Worm (Caenorhabditis elegans) whole organism, young adult: ENCODE data around the gene Y32G9A.5.

Experiments
- B0035.1 ChIP-seq: sonication (generic microtip); optimal IDR thresholded peaks from 2 replicates; lab custom pipeline; 2016; ENCODE audit warnings: missing genetic modification characterization, mild to moderate bottlenecking, missing compliant biosample characterization, missing genotype, missing genetic modification reagents
- B0336.3 ChIP-seq: fragments of 200-800 bp; sonication (Bioruptor generic); IDR thresholded peaks from 2 replicates; pipeline ENCODE4 v1.3.6; 2022; ENCODE audit warnings: missing genetic modification characterization, missing compliant biosample characterization
- D2030.7 ChIP-seq: fragments of 200-800 bp; sonication (Bioruptor generic); IDR thresholded peaks from 2 replicates; pipeline ENCODE4 v1.3.6; 2022; ENCODE audit warnings: missing genetic modification reagents, missing genetic modification characterization, missing compliant biosample characterization
- F22D6.2 ChIP-seq: sonication (generic microtip); optimal IDR thresholded peaks from 2 replicates; lab custom pipeline; 2016; ENCODE audit warnings: mild to moderate bottlenecking, missing genetic modification characterization, missing compliant biosample characterization
- F33H1.4 ChIP-seq: fragments of 200-800 bp; sonication (Bioruptor generic); IDR thresholded peaks from 2 replicates; pipeline ENCODE4 v1.3.6; 2022; ENCODE audit warnings: missing genetic modification reagents, missing genetic modification characterization, missing compliant biosample characterization
- F55B11.4 ChIP-seq: sonication (generic microtip); optimal IDR thresholded peaks from 2 replicates; lab custom pipeline; 2016; ENCODE audit warnings: missing compliant biosample characterization, missing genetic modification characterization, borderline replicate concordance; ENCODE audit not compliant: insufficient read depth
- K12H6.12 ChIP-seq: fragments of 200-800 bp; sonication (Bioruptor generic); optimal IDR thresholded peaks from 2 replicates; lab custom pipeline; 2018; ENCODE audit warnings: mild to moderate bottlenecking, missing genetic modification characterization, missing compliant biosample characterization
- akir-1 ChIP-seq: fragments of 200-800 bp; sonication (Bioruptor generic); optimal IDR thresholded peaks from 2 replicates; lab custom pipeline; 2018; ENCODE audit warnings: mild to moderate bottlenecking, missing genetic modification characterization, moderate library complexity, missing compliant biosample characterization
- athp-1 ChIP-seq: sonication (generic microtip); optimal IDR thresholded peaks from 2 replicates; lab custom pipeline; 2017; ENCODE audit warnings: mild to moderate bottlenecking, missing genetic modification characterization, missing compliant biosample characterization
- attf-3 ChIP-seq: fragments of 200-800 bp; sonication (Bioruptor generic); conservative IDR thresholded peaks from 2 replicates; pipeline ENCODE4 v1.3.6; 2022; ENCODE audit warnings: missing genetic modification reagents, missing genetic modification characterization, missing compliant biosample characterization
- ccch-3 ChIP-seq: fragments of 200-800 bp; sonication (Bioruptor generic); optimal IDR thresholded peaks from 2 replicates; lab custom pipeline; 2018; ENCODE audit warnings: mild to moderate bottlenecking, missing genetic modification characterization, missing compliant biosample characterization
- cebp-2 ChIP-seq: fragments of 200-800 bp; sonication (Bioruptor generic); IDR thresholded peaks from 2 replicates; pipeline ENCODE4 v1.3.6; 2022; ENCODE audit warnings: missing genetic modification characterization, missing compliant biosample characterization
- ceh-100 ChIP-seq: fragments of 200-800 bp; sonication (Bioruptor generic); IDR thresholded peaks from 2 replicates; pipeline ENCODE4 v1.3.6; 2022; ENCODE audit warnings: missing genetic modification reagents, missing genetic modification characterization, missing compliant biosample characterization
- ceh-91 ChIP-seq: fragments of 200-800 bp; sonication (Bioruptor generic); IDR thresholded peaks from 2 replicates; pipeline ENCODE4 v1.3.6; 2022; ENCODE audit warnings: missing genetic modification reagents, missing genetic modification characterization, missing compliant biosample characterization
- dox-1 ChIP-seq: fragments of 200-800 bp; sonication (Bioruptor generic); IDR thresholded peaks from 2 replicates; pipeline ENCODE4 v1.3.6; 2022; ENCODE audit warnings: missing genetic modification reagents, missing genetic modification characterization, missing compliant biosample characterization
- efl-1 ChIP-seq: fragments of 150-350 bp; optimal IDR thresholded peaks from 2 replicates; lab custom pipeline; 2014; ENCODE audit warnings: missing biosample characterization, missing genetic modification reagents, missing genetic modification characterization
- egrh-3 ChIP-seq: fragments of 200-800 bp; sonication (Bioruptor generic); IDR thresholded peaks from 2 replicates; pipeline ENCODE4 v1.3.6; 2022; ENCODE audit warnings: missing genetic modification reagents, missing genetic modification characterization, missing compliant biosample characterization
- him-1 ChIP-seq: sonication (generic microtip); optimal IDR thresholded peaks from 2 replicates; lab custom pipeline; 2016; ENCODE audit warnings: missing genotype, missing genetic modification reagents, missing genetic modification characterization, missing compliant biosample characterization
- hlh-12 ChIP-seq: sonication (generic microtip); optimal IDR thresholded peaks from 2 replicates; lab custom pipeline; 2016; ENCODE audit warnings: missing genetic modification characterization, missing compliant biosample characterization
- hlh-26 ChIP-seq: fragments of 200-800 bp; sonication (Bioruptor generic); conservative IDR thresholded peaks from 2 replicates; pipeline ENCODE4 v1.3.6; 2022; ENCODE audit warnings: missing genetic modification reagents, missing genetic modification characterization, missing compliant biosample characterization
- hmg-1.2 ChIP-seq: fragments of 200-800 bp; sonication (Bioruptor generic); IDR thresholded peaks from 2 replicates; pipeline ENCODE4 v1.3.6; 2022; ENCODE audit warnings: missing genetic modification reagents, missing genetic modification characterization, missing compliant biosample characterization
- let-607 ChIP-seq, 2 experiments: fragments of 200-800 bp in 1 of 2; sonication (Bioruptor generic) in 1 of 2; sonication (generic microtip) in 1 of 2; optimal IDR thresholded peaks; 2 replicates each; lab custom pipeline; 2016 to 2018; ENCODE audit warnings: mild to moderate bottlenecking in 2 of 2, missing compliant biosample characterization in 2 of 2, missing genetic modification characterization in 2 of 2, moderate library complexity in 2 of 2, missing genotype in 1 of 2
- lin-54 ChIP-seq: fragments of 200-800 bp; sonication (Bioruptor generic); optimal IDR thresholded peaks from 2 replicates; lab custom pipeline; 2018; ENCODE audit warnings: mild to moderate bottlenecking, missing genetic modification characterization, missing compliant biosample characterization
- lir-1 ChIP-seq: fragments of 200-800 bp; sonication (Bioruptor generic); conservative IDR thresholded peaks from 2 replicates; pipeline ENCODE4 v1.3.6; 2022; ENCODE audit warnings: missing genetic modification reagents, missing genetic modification characterization, missing compliant biosample characterization
- lsl-1 ChIP-seq: fragments of 200-800 bp; sonication (Bioruptor generic); optimal IDR thresholded peaks from 2 replicates; lab custom pipeline; 2018; ENCODE audit warnings: mild to moderate bottlenecking, missing genetic modification characterization, moderate library complexity, missing compliant biosample characterization
- madf-6 ChIP-seq: fragments of 200-800 bp; sonication (Bioruptor generic); IDR thresholded peaks from 2 replicates; pipeline ENCODE4 v1.3.6; 2022; ENCODE audit warnings: missing genetic modification reagents, missing genetic modification characterization, missing compliant biosample characterization
- madf-8 ChIP-seq: fragments of 200-800 bp; sonication (Bioruptor generic); conservative IDR thresholded peaks from 2 replicates; pipeline ENCODE4 v1.3.6; 2022; ENCODE audit warnings: missing genetic modification reagents, missing genetic modification characterization, missing compliant biosample characterization
- mcd-1 ChIP-seq: fragments of 200-800 bp; sonication (Bioruptor generic); IDR thresholded peaks from 2 replicates; pipeline ENCODE4 v1.3.6; 2022; ENCODE audit warnings: missing genetic modification reagents, missing genetic modification characterization, missing compliant biosample characterization
- mxl-1 ChIP-seq: sonication (generic microtip); optimal IDR thresholded peaks from 2 replicates; lab custom pipeline; 2016; ENCODE audit warnings: missing genetic modification characterization, missing compliant biosample characterization
- nhr-80 ChIP-seq: sonication (generic microtip); optimal IDR thresholded peaks from 2 replicates; lab custom pipeline; 2016; ENCODE audit warnings: missing genetic modification characterization, missing compliant biosample characterization
- pbrm-1 ChIP-seq: fragments of 200-800 bp; sonication (Bioruptor generic); IDR thresholded peaks from 2 replicates; pipeline ENCODE4 v1.3.6; 2022; ENCODE audit warnings: missing genetic modification reagents, missing genetic modification characterization, missing compliant biosample characterization
- rpc-1 ChIP-seq, 2 experiments: fragments of 150-350 bp in 1 of 2; sonication (generic microtip) in 1 of 2; optimal IDR thresholded peaks; 2 replicates each; lab custom pipeline; 2014 to 2018; ENCODE audit warnings: missing biosample characterization in 1 of 2, missing genetic modification characterization in 1 of 2, missing genetic modification reagents in 1 of 2, missing genotype in 1 of 2
- tlf-1 ChIP-seq: fragments of 200-800 bp; sonication (Bioruptor generic); optimal IDR thresholded peaks from 2 replicates; lab custom pipeline; 2018; ENCODE audit warnings: mild to moderate bottlenecking, missing genetic modification characterization, missing compliant biosample characterization
- xnd-1 ChIP-seq: sonication (generic microtip); optimal IDR thresholded peaks from 2 replicates; lab custom pipeline; 2016; ENCODE audit warnings: missing genotype, missing genetic modification reagents, missing genetic modification characterization, missing compliant biosample characterization
- ztf-18 ChIP-seq: sonication (generic microtip); optimal IDR thresholded peaks from 2 replicates; lab custom pipeline; 2016; ENCODE audit warnings: missing genotype, mild to moderate bottlenecking, missing genetic modification characterization, missing compliant biosample characterization
- ztf-6 ChIP-seq: fragments of 200-800 bp; sonication (Bioruptor generic); IDR thresholded peaks from 2 replicates; pipeline ENCODE4 v1.3.6; 2022; ENCODE audit warnings: missing genetic modification reagents, missing genetic modification characterization, missing compliant biosample characterization

The Y32G9A.5 gene

ce11 chrV:1918030-1918559, 10.6 kb downstream of the Y32G9A.5 start, which contains the start of gene Y32G9A.2:
Gene Y32G9A.2, plus strand, starts transcription at chrV:1918509.
- no peak for TF ChIP-seq F22D6.2
- peak; percentile 66 for TF ChIP-seq xnd-1 (tag; lab: Kevin White, UChicago)
- no peak for TF ChIP-seq B0035.1 (tag; lab: Kevin White, UChicago)
- no peak for TF ChIP-seq ceh-100 (GFP tag; lab: Robert Waterston, UW)
- peak; percentile 23 for TF ChIP-seq ztf-18
- peak; percentile 50 for TF ChIP-seq him-1 (tag; lab: Kevin White, UChicago)
- no peak for TF ChIP-seq hlh-12
- peak; percentile 32 for TF ChIP-seq efl-1 (GFP tag; lab: Kevin White, UChicago)
- TF ChIP-seq ceh-91, result peak; percentile 46; the same call in 1 of the 2 replicates
- TF ChIP-seq egrh-3, result no peak
- no peak for TF ChIP-seq lin-54 (GFP tag; lab: Kevin White, UChicago)
- TF ChIP-seq F33H1.4 (GFP tag; lab: Robert Waterston, UW), result peak; percentile 76
- TF ChIP-seq lir-1 (GFP tag; lab: Robert Waterston, UW), result no peak
- TF ChIP-seq F55B11.4, result no peak
- peak; percentile 94 for TF ChIP-seq mcd-1
- TF ChIP-seq attf-3, result no peak
- no peak; the same call in 1 of the 2 replicates for TF ChIP-seq madf-8
- TF ChIP-seq D2030.7 (GFP tag; lab: Robert Waterston, UW), result peak; percentile 26; the same call in 1 of the 2 replicates
- TF ChIP-seq let-607 (tag; optimal IDR thresholded peaks at IDR 0.05; lab: Kevin White, UChicago), result no peak
- peak; percentile 84 for TF ChIP-seq lsl-1 (GFP tag; lab: Kevin White, UChicago)
- no peak; the same call in 1 of the 2 replicates for TF ChIP-seq hmg-1.2 (GFP tag; lab: Robert Waterston, UW)
- no peak for TF ChIP-seq cebp-2
- no peak for TF ChIP-seq akir-1 (GFP tag; lab: Kevin White, UChicago)
- no peak for TF ChIP-seq B0336.3
- peak; percentile 70 for TF ChIP-seq madf-6 (GFP tag; lab: Robert Waterston, UW)
- TF ChIP-seq rpc-1 (optimal IDR thresholded peaks at IDR 0.05; lab: Kevin White, UChicago), result no peak
- TF ChIP-seq rpc-1 (tag; optimal IDR thresholded peaks at IDR 0.05; lab: Kevin White, UChicago), result no peak
- TF ChIP-seq athp-1, result peak; percentile 99
- no peak for TF ChIP-seq K12H6.12
- no peak for TF ChIP-seq pbrm-1
- no peak for TF ChIP-seq mxl-1 (tag; lab: Kevin White, UChicago)
- TF ChIP-seq nhr-80 (tag; lab: Kevin White, UChicago), result no peak
- TF ChIP-seq dox-1, result peak; percentile 67
- no peak for TF ChIP-seq ccch-3 (GFP tag; lab: Kevin White, UChicago)

ce11 chrV:1920105-1920504, 12.7 kb downstream of the Y32G9A.5 start, which contains the start of gene Y32G9A.12:
Gene Y32G9A.12, minus strand, starts transcription at chrV:1920205.
- TF ChIP-seq cebp-2 (no peak), tlf-1 (GFP tag; lab: Kevin White, UChicago) (no peak), ceh-91 (no peak), hlh-26 (no peak), ztf-6 (GFP tag; lab: Robert Waterston, UW) (no peak)

DNA sequence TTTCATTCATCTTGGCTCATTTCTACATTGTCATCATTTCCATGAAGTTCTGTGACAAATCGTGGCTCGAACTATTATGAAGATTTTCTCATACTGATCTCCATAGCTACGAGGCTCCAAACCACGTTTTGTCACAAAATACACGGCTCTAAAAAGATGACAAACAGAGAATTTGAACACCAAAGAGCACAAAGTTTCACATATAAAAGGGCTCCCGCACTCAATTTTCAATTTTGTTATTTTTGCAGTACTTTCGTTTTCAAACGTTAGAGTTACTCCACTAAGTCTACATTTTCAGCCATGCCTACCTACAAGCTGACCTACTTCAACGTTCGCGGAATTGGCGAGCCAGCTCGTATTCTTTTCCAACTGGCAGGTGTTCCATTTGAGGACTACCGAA, 13.9 kb downstream of the Y32G9A.5 start, which contains the start of gene gst-37:
gst-37 (plus strand) TSS at position 301 of the 400 bp plus-strand sequence.
- TF ChIP-seq ztf-18, result no peak
